Worm (Caenorhabditis elegans): ENCODE results near the gene Y47D3A.14.

DNA sequence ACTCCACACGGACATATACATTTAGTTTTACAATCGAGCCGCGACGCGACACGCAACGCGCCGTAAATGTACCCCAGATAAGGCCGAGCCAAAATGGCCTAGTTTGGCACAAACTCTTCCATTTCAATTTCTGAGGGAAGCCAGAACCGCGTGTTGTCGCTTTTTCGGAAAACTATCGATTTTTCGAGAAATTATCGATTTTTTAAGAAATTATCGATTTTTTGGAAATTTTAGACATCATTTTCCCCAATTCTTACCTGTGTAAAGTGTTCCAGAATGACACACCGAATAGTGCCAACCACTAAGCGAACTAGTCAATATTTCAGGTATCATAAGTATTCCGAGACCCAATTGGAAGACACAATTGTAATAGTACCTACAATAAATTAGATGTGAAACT, 5.3 kb downstream of the Y47D3A.14 start:
- TF ChIP-seq aly-2 (tag; optimal IDR thresholded peaks at IDR 0.05) (no peak), ces-1 (GFP tag; optimal IDR thresholded peaks at IDR 0.05) (no peak), nhr-47 (tag; optimal IDR thresholded peaks at IDR 0.05) (no peak), unc-62 (GFP tag; optimal IDR thresholded peaks at IDR 0.05) (no peak), unc-98 (GFP tag; IDR thresholded peaks at IDR 0.05) (no peak), ceh-88 (GFP tag; IDR thresholded peaks at IDR 0.05) (no peak), mdl-1 (tag; optimal IDR thresholded peaks at IDR 0.05) (no peak), pax-3 (tag; optimal IDR thresholded peaks at IDR 0.05) (no peak), nhr-84 (tag; optimal IDR thresholded peaks at IDR 0.05) (no peak), tbx-2 (tag; optimal IDR thresholded peaks at IDR 0.05) (no peak), egl-27 (tag; optimal IDR thresholded peaks at IDR 0.05) (no peak)
